Worm (Caenorhabditis elegans) whole organism, L1 larva: Measurements from ENCODE around the gene mlp-1.

Experiments used
- C04F5.9 ChIP-seq: sonication (generic microtip); optimal IDR thresholded peaks from 2 replicates; lab custom pipeline; 2016; ENCODE audit warnings: missing genetic modification characterization, missing compliant biosample characterization
- C34B4.2 ChIP-seq: sonication (generic microtip); optimal IDR thresholded peaks from 2 replicates; lab custom pipeline; 2017; ENCODE audit warnings: mild to moderate bottlenecking, missing genetic modification characterization, missing compliant biosample characterization
- F16B12.6 ChIP-seq: fragments of 150-350 bp; optimal IDR thresholded peaks from 2 replicates; lab custom pipeline; 2014; ENCODE audit warnings: missing biosample characterization, missing genetic modification characterization
- Y116A8C.19 ChIP-seq: sonication (generic microtip); optimal IDR thresholded peaks from 2 replicates; lab custom pipeline; 2016; ENCODE audit warnings: missing compliant biosample characterization, missing genetic modification characterization, borderline replicate concordance
- aly-2 ChIP-seq: fragments of 150-350 bp; optimal IDR thresholded peaks from 2 replicates; lab custom pipeline; 2014; ENCODE audit warnings: missing biosample characterization, missing genetic modification characterization
- ceh-8 ChIP-seq: fragments of 200-800 bp; sonication (Bioruptor generic); optimal IDR thresholded peaks from 2 replicates; lab custom pipeline; 2018; ENCODE audit warnings: mild to moderate bottlenecking, missing genetic modification characterization, moderate library complexity, missing compliant biosample characterization
- ceh-82 ChIP-seq, 3 experiments: fragments of 150-350 bp in 1 of 3; sonication (generic microtip) in 2 of 3; optimal IDR thresholded peaks; 2 replicates each; lab custom pipeline; 2014 to 2017; ENCODE audit warnings: missing biosample characterization in 3 of 3, missing genetic modification characterization in 3 of 3
- ceh-88 ChIP-seq: fragments of 200-800 bp; sonication (Bioruptor generic); IDR thresholded peaks from 2 replicates; pipeline ENCODE4 v1.3.6; 2022; ENCODE audit warnings: missing genetic modification characterization, missing compliant biosample characterization
- ceh-90 ChIP-seq: sonication (generic microtip); optimal IDR thresholded peaks from 2 replicates; lab custom pipeline; 2016; ENCODE audit warnings: missing genetic modification characterization, missing compliant biosample characterization
- ces-1 ChIP-seq: fragments of 150-350 bp; optimal IDR thresholded peaks from 2 replicates; lab custom pipeline; 2014; ENCODE audit warnings: missing biosample characterization, missing genetic modification reagents, missing genetic modification characterization
- dpl-1 ChIP-seq, 3 experiments: fragments of 150-350 bp in 2 of 3; sonication (generic microtip) in 1 of 3; optimal IDR thresholded peaks; 2 replicates each; lab custom pipeline; 2014 to 2017; ENCODE audit warnings: missing biosample characterization in 3 of 3, missing genetic modification characterization in 3 of 3, missing genetic modification reagents in 3 of 3
- dsc-1 ChIP-seq: sonication (generic microtip); optimal IDR thresholded peaks from 2 replicates; lab custom pipeline; 2016; ENCODE audit warnings: mild to moderate bottlenecking, missing genetic modification characterization, missing compliant biosample characterization
- efl-3 ChIP-seq: fragments of 200-800 bp; sonication (Bioruptor generic); optimal IDR thresholded peaks from 2 replicates; lab custom pipeline; 2018; ENCODE audit warnings: mild to moderate bottlenecking, missing genetic modification characterization, missing compliant biosample characterization
- egl-13 ChIP-seq: sonication (generic microtip); optimal IDR thresholded peaks from 2 replicates; lab custom pipeline; 2016; ENCODE audit warnings: missing genotype, missing genetic modification reagents, missing genetic modification characterization, missing compliant biosample characterization
- elt-2 ChIP-seq: sonication (generic microtip); optimal IDR thresholded peaks from 2 replicates; lab custom pipeline; 2016; ENCODE audit warnings: missing genetic modification characterization, mild to moderate bottlenecking, inconsistent platforms, missing compliant biosample characterization, missing genetic modification reagents
- fkh-10 ChIP-seq: sonication (generic microtip); optimal IDR thresholded peaks from 2 replicates; lab custom pipeline; 2017; ENCODE audit warnings: missing biosample characterization, missing genetic modification reagents, missing genetic modification characterization
- fkh-4 ChIP-seq: sonication (generic microtip); optimal IDR thresholded peaks from 2 replicates; lab custom pipeline; 2016; ENCODE audit warnings: missing compliant biosample characterization, missing genetic modification characterization, borderline replicate concordance
- fkh-8 ChIP-seq: sonication (generic microtip); optimal IDR thresholded peaks from 2 replicates; lab custom pipeline; 2016; ENCODE audit warnings: mild to moderate bottlenecking, missing genetic modification characterization, missing compliant biosample characterization
- fos-1 ChIP-seq: fragments of 150-350 bp; optimal IDR thresholded peaks from 2 replicates; lab custom pipeline; 2014; ENCODE audit warnings: missing biosample characterization, missing genetic modification characterization
- hlh-17 ChIP-seq: fragments of 200-800 bp; sonication (Bioruptor generic); optimal IDR thresholded peaks from 2 replicates; lab custom pipeline; 2018; ENCODE audit warnings: missing genetic modification characterization, mild to moderate bottlenecking, missing compliant biosample characterization, moderate library complexity, borderline replicate concordance
- irx-1 ChIP-seq: sonication (generic microtip); optimal IDR thresholded peaks from 2 replicates; lab custom pipeline; 2016; ENCODE audit warnings: missing genetic modification characterization, missing compliant biosample characterization
- isw-1 ChIP-seq: fragments of 200-800 bp; sonication (Bioruptor generic); IDR thresholded peaks from 2 replicates; pipeline ENCODE4 v1.3.6; 2022; ENCODE audit warnings: missing genetic modification characterization, missing compliant biosample characterization
- jun-1 ChIP-seq: fragments of 150-350 bp; optimal IDR thresholded peaks from 2 replicates; lab custom pipeline; 2014; ENCODE audit warnings: missing biosample characterization, missing genetic modification reagents, missing genetic modification characterization
- lin-13 ChIP-seq: fragments of 150-350 bp; optimal IDR thresholded peaks from 2 replicates; lab custom pipeline; 2014; ENCODE audit warnings: missing biosample characterization, missing genetic modification reagents, missing genetic modification characterization
- lin-15B ChIP-seq: fragments of 150-350 bp; sonication (generic microtip); optimal IDR thresholded peaks from 3 replicates; lab custom pipeline; 2014; ENCODE audit warnings: missing biosample characterization, missing genetic modification characterization
- lin-35 ChIP-seq, 2 experiments: fragments of 150-350 bp; optimal IDR thresholded peaks; 2 replicates each; lab custom pipeline; 2014; ENCODE audit warnings: missing biosample characterization in 2 of 2, missing genetic modification characterization in 2 of 2, missing genetic modification reagents in 2 of 2
- lin-39 ChIP-seq: fragments of 150-350 bp; optimal IDR thresholded peaks from 2 replicates; lab custom pipeline; 2014; ENCODE audit warnings: missing biosample characterization, missing genetic modification reagents, missing genetic modification characterization
- lir-3 ChIP-seq: sonication (generic microtip); optimal IDR thresholded peaks from 2 replicates; lab custom pipeline; 2016; ENCODE audit warnings: mild to moderate bottlenecking, missing genetic modification characterization, moderate library complexity, missing compliant biosample characterization; ENCODE audit not compliant: poor library complexity
- lsy-2 ChIP-seq, 2 experiments: fragments of 150-350 bp; optimal IDR thresholded peaks; 2 replicates each; lab custom pipeline; 2014; ENCODE audit warnings: missing biosample characterization in 2 of 2, missing genetic modification characterization in 2 of 2
- mab-9 ChIP-seq: fragments of 200-800 bp; sonication (Bioruptor generic); IDR thresholded peaks from 2 replicates; pipeline ENCODE4 v1.3.6; 2022; ENCODE audit warnings: missing genetic modification reagents, missing genetic modification characterization, missing compliant biosample characterization
- mep-1 ChIP-seq: fragments of 150-350 bp; optimal IDR thresholded peaks from 2 replicates; lab custom pipeline; 2014; ENCODE audit warnings: missing biosample characterization, missing genetic modification characterization
- nhr-19 ChIP-seq: fragments of 200-800 bp; sonication (Bioruptor generic); conservative IDR thresholded peaks from 2 replicates; pipeline ENCODE4 v1.3.6; 2022; ENCODE audit warnings: missing genetic modification characterization, missing compliant biosample characterization
- nhr-47 ChIP-seq: sonication (generic microtip); optimal IDR thresholded peaks from 2 replicates; lab custom pipeline; 2016; ENCODE audit warnings: mild to moderate bottlenecking, missing genetic modification characterization, moderate library complexity, missing compliant biosample characterization
- nhr-71 ChIP-seq: sonication (generic microtip); optimal IDR thresholded peaks from 2 replicates; lab custom pipeline; 2016; ENCODE audit warnings: mild to moderate bottlenecking, missing genetic modification characterization, moderate library complexity, missing compliant biosample characterization
- nhr-76 ChIP-seq: sonication (generic microtip); optimal IDR thresholded peaks from 2 replicates; lab custom pipeline; 2017; ENCODE audit warnings: missing biosample characterization, missing genetic modification characterization
- nhr-84 ChIP-seq: sonication (generic microtip); optimal IDR thresholded peaks from 2 replicates; lab custom pipeline; 2017; ENCODE audit warnings: missing biosample characterization, missing genetic modification characterization
- pag-3 ChIP-seq: sonication (generic microtip); optimal IDR thresholded peaks from 2 replicates; lab custom pipeline; 2017; ENCODE audit warnings: missing genetic modification characterization, mild to moderate bottlenecking, missing compliant biosample characterization, antibody characterized with exemption, borderline replicate concordance; ENCODE audit not compliant: insufficient read depth
- rnt-1 ChIP-seq: sonication (generic microtip); optimal IDR thresholded peaks from 2 replicates; lab custom pipeline; 2016; ENCODE audit warnings: mild to moderate bottlenecking, missing genetic modification characterization, moderate library complexity, missing compliant biosample characterization
- skn-1 ChIP-seq: fragments of 150-350 bp; optimal IDR thresholded peaks from 2 replicates; lab custom pipeline; 2014; ENCODE audit warnings: missing biosample characterization, missing genetic modification characterization
- swsn-7 ChIP-seq: sonication (generic microtip); optimal IDR thresholded peaks from 2 replicates; lab custom pipeline; 2016; ENCODE audit warnings: missing genetic modification characterization, missing compliant biosample characterization
- tbx-2 ChIP-seq: sonication (generic microtip); optimal IDR thresholded peaks from 2 replicates; lab custom pipeline; 2016; ENCODE audit warnings: missing genetic modification characterization, missing compliant biosample characterization
- tlp-1 ChIP-seq: fragments of 150-350 bp; optimal IDR thresholded peaks from 2 replicates; lab custom pipeline; 2014; ENCODE audit warnings: missing biosample characterization, missing genetic modification characterization
- unc-130 ChIP-seq: fragments of 150-350 bp; optimal IDR thresholded peaks from 2 replicates; lab custom pipeline; 2017; ENCODE audit warnings: missing biosample characterization, missing genetic modification characterization, inconsistent platforms
- unc-86 ChIP-seq: sonication (generic microtip); optimal IDR thresholded peaks from 2 replicates; lab custom pipeline; 2016; ENCODE audit warnings: missing genetic modification characterization, missing compliant biosample characterization
- xbp-1 ChIP-seq: sonication (generic microtip); optimal IDR thresholded peaks from 2 replicates; lab custom pipeline; 2016; ENCODE audit warnings: missing genetic modification characterization, missing compliant biosample characterization
- zip-4 ChIP-seq: fragments of 200-800 bp; sonication (Bioruptor generic); optimal IDR thresholded peaks from 2 replicates; lab custom pipeline; 2018; ENCODE audit warnings: mild to moderate bottlenecking, missing genetic modification characterization, moderate library complexity, missing compliant biosample characterization
- ztf-11 ChIP-seq, 2 experiments: sonication (generic microtip); optimal IDR thresholded peaks; 2 replicates each; lab custom pipeline; 2016 to 2017; ENCODE audit warnings: missing genetic modification characterization in 2 of 2, missing biosample characterization in 1 of 2, missing compliant biosample characterization in 1 of 2

The mlp-1 gene

ce11 chrIII:5949817-5950216, 25.0 kb downstream of the mlp-1 start (continued):
- TF ChIP-seq F16B12.6 (tag; lab: Kevin White, UChicago) (no peak), swsn-7 (tag; lab: Kevin White, UChicago) (peak; percentile 37), dsc-1 (tag; lab: Kevin White, UChicago) (peak; percentile 22), lsy-2 (tag; optimal IDR thresholded peaks at IDR 0.05; lab: Kevin White, UChicago) (peak in 1 of 2 experiments; percentile 60), nhr-71 (peak; percentile 51), hlh-17 (GFP tag; lab: Kevin White, UChicago) (no peak), lir-3 (tag; lab: Kevin White, UChicago) (no peak), fkh-10 (GFP tag; lab: Kevin White, UChicago) (peak; percentile 81), egl-13 (tag; lab: Kevin White, UChicago) (no peak), nhr-84 (tag; lab: Kevin White, UChicago) (no peak), fkh-4 (tag; lab: Kevin White, UChicago) (no peak), Y116A8C.19 (tag; lab: Kevin White, UChicago) (no peak), pag-3 (tag; lab: Kevin White, UChicago) (no peak), nhr-47 (peak; percentile 34), fkh-8 (tag; lab: Kevin White, UChicago) (no peak), dpl-1 (GFP tag; optimal IDR thresholded peaks at IDR 0.05; lab: Kevin White, UChicago) (no peak), C04F5.9 (tag; lab: Kevin White, UChicago) (no peak), lin-39 (no peak), ceh-88 (no peak), C34B4.2 (no peak), irx-1 (no peak), efl-3 (GFP tag; lab: Kevin White, UChicago) (no peak), tbx-2 (tag; lab: Kevin White, UChicago) (no peak), fos-1 (tag; lab: Kevin White, UChicago) (no peak), aly-2 (tag; lab: Kevin White, UChicago) (no peak), rnt-1 (tag; lab: Kevin White, UChicago) (peak; percentile 61), elt-2 (no peak), nhr-19 (GFP tag; lab: Robert Waterston, UW) (peak; percentile 66), ceh-8 (no peak), jun-1 (tag; lab: Kevin White, UChicago) (no peak), xbp-1 (tag; lab: Kevin White, UChicago) (no peak), tlp-1 (tag; lab: Kevin White, UChicago) (no peak)

- peak; percentile 61 for TF ChIP-seq tlp-1 (tag; lab: Kevin White, UChicago)
- no peak for TF ChIP-seq skn-1 (tag; lab: Kevin White, UChicago)
- TF ChIP-seq, all 84 proteins: peak for 1
Observed at ce11 chrIII:5948986-5949385, 25.9 kb downstream of the mlp-1 start.

- TF ChIP-seq elt-2 = no peak
- peak; percentile 57 for TF ChIP-seq nhr-71
- TF ChIP-seq ztf-11 (tag; optimal IDR thresholded peaks at IDR 0.05; lab: Kevin White, UChicago) = no peak
- peak; percentile 61 for TF ChIP-seq mep-1 (tag; lab: Kevin White, UChicago)
- TF ChIP-seq lin-13 (GFP tag; lab: Kevin White, UChicago) = peak; percentile 14
- no peak for TF ChIP-seq lin-15B (tag; lab: Kevin White, UChicago)
- TF ChIP-seq fkh-8 (tag; lab: Kevin White, UChicago) = peak; percentile 37
- no peak for TF ChIP-seq nhr-76 (tag; lab: Kevin White, UChicago)
- no peak for TF ChIP-seq ceh-90
- peak; percentile 2 for TF ChIP-seq unc-130 (tag; lab: Kevin White, UChicago)
- peak; percentile 10 for TF ChIP-seq swsn-7 (tag; lab: Kevin White, UChicago)
- peak in 1 of 3 experiments; percentile 8 for TF ChIP-seq ceh-82 (tag; optimal IDR thresholded peaks at IDR 0.05; lab: Kevin White, UChicago)
- TF ChIP-seq lin-35 (GFP tag; optimal IDR thresholded peaks at IDR 0.05; lab: Kevin White, UChicago) = peak; percentile 8 to 53
- no peak for TF ChIP-seq efl-3 (GFP tag; lab: Kevin White, UChicago)
- TF ChIP-seq unc-86 (tag; lab: Kevin White, UChicago) = no peak
- TF ChIP-seq mab-9 (GFP tag; lab: Robert Waterston, UW) = no peak
- TF ChIP-seq ces-1 (GFP tag; lab: Kevin White, UChicago) = no peak
- no peak for TF ChIP-seq dsc-1 (tag; lab: Kevin White, UChicago)
- no peak for TF ChIP-seq isw-1 (GFP tag; lab: Robert Waterston, UW)
- TF ChIP-seq zip-4 = no peak
- TF ChIP-seq C34B4.2 = no peak
Observed at ce11 chrIII:5948162-5948933, 26.5 kb downstream of the mlp-1 start, which contains the start of the genes F25B5.6 and F25B5.3. TSS of gene F25B5.6 (minus strand) at chrIII:5948733. TSS of gene F25B5.3 (plus strand) at chrIII:5948883.
